Worm (Caenorhabditis elegans) whole organism, L1 larva: ENCODE measurements around the gene abu-14.
A peak's percentile ranks its signal among the peaks of the same experiment; 100 is the strongest.

ENCODE experiments used
- C04F5.9 ChIP-seq: sonication (generic microtip); optimal IDR thresholded peaks from 2 replicates; lab custom pipeline; 2016; ENCODE audit warnings: missing genetic modification characterization, missing compliant biosample characterization
- C34B4.2 ChIP-seq: sonication (generic microtip); optimal IDR thresholded peaks from 2 replicates; lab custom pipeline; 2017; ENCODE audit warnings: mild to moderate bottlenecking, missing genetic modification characterization, missing compliant biosample characterization
- alr-1 ChIP-seq: fragments of 200-800 bp; sonication (Bioruptor generic); optimal IDR thresholded peaks from 2 replicates; lab custom pipeline; 2018; ENCODE audit warnings: borderline replicate concordance, mild to moderate bottlenecking, missing genetic modification characterization, missing compliant biosample characterization
- aly-2 ChIP-seq: fragments of 150-350 bp; optimal IDR thresholded peaks from 2 replicates; lab custom pipeline; 2014; ENCODE audit warnings: missing biosample characterization, missing genetic modification characterization
- ama-1 ChIP-seq: fragments of 150-350 bp; optimal IDR thresholded peaks from 2 replicates; lab custom pipeline; 2014
- ceh-82 ChIP-seq, 3 experiments: fragments of 150-350 bp in 1 of 3; sonication (generic microtip) in 2 of 3; optimal IDR thresholded peaks; 2 replicates each; lab custom pipeline; 2014 to 2017; ENCODE audit warnings: missing biosample characterization in 3 of 3, missing genetic modification characterization in 3 of 3
- ceh-88 ChIP-seq: fragments of 200-800 bp; sonication (Bioruptor generic); IDR thresholded peaks from 2 replicates; pipeline ENCODE4 v1.3.6; 2022; ENCODE audit warnings: missing genetic modification characterization, missing compliant biosample characterization
- dpl-1 ChIP-seq, 3 experiments: fragments of 150-350 bp in 2 of 3; sonication (generic microtip) in 1 of 3; optimal IDR thresholded peaks; 2 replicates each; lab custom pipeline; 2014 to 2017; ENCODE audit warnings: missing biosample characterization in 3 of 3, missing genetic modification characterization in 3 of 3, missing genetic modification reagents in 3 of 3
- dsc-1 ChIP-seq: sonication (generic microtip); optimal IDR thresholded peaks from 2 replicates; lab custom pipeline; 2016; ENCODE audit warnings: mild to moderate bottlenecking, missing genetic modification characterization, missing compliant biosample characterization
- ets-5 ChIP-seq: fragments of 200-800 bp; sonication (Bioruptor generic); IDR thresholded peaks from 2 replicates; pipeline ENCODE4 v1.3.6; 2022; ENCODE audit warnings: missing genetic modification characterization, missing compliant biosample characterization
- fkh-10 ChIP-seq: sonication (generic microtip); optimal IDR thresholded peaks from 2 replicates; lab custom pipeline; 2017; ENCODE audit warnings: missing biosample characterization, missing genetic modification reagents, missing genetic modification characterization
- fos-1 ChIP-seq: fragments of 150-350 bp; optimal IDR thresholded peaks from 2 replicates; lab custom pipeline; 2014; ENCODE audit warnings: missing biosample characterization, missing genetic modification characterization
- grh-1 ChIP-seq: fragments of 200-800 bp; sonication (Bioruptor generic); IDR thresholded peaks from 2 replicates; pipeline ENCODE4 v1.3.6; 2022; ENCODE audit warnings: missing genetic modification reagents, missing genetic modification characterization, missing compliant biosample characterization
- hlh-17 ChIP-seq: fragments of 200-800 bp; sonication (Bioruptor generic); optimal IDR thresholded peaks from 2 replicates; lab custom pipeline; 2018; ENCODE audit warnings: missing genetic modification characterization, mild to moderate bottlenecking, missing compliant biosample characterization, moderate library complexity, borderline replicate concordance
- hlh-4 ChIP-seq: sonication (generic microtip); optimal IDR thresholded peaks from 2 replicates; lab custom pipeline; 2016; ENCODE audit warnings: mild to moderate bottlenecking, missing genetic modification characterization, missing compliant biosample characterization
- jun-1 ChIP-seq: fragments of 150-350 bp; optimal IDR thresholded peaks from 2 replicates; lab custom pipeline; 2014; ENCODE audit warnings: missing biosample characterization, missing genetic modification reagents, missing genetic modification characterization
- lin-14 ChIP-seq: fragments of 200-800 bp; sonication (Bioruptor generic); optimal IDR thresholded peaks from 2 replicates; lab custom pipeline; 2018; ENCODE audit warnings: mild to moderate bottlenecking, missing genetic modification characterization, moderate library complexity, missing compliant biosample characterization
- lin-35 ChIP-seq, 2 experiments: fragments of 150-350 bp; optimal IDR thresholded peaks; 2 replicates each; lab custom pipeline; 2014; ENCODE audit warnings: missing biosample characterization in 2 of 2, missing genetic modification characterization in 2 of 2, missing genetic modification reagents in 2 of 2
- lin-39 ChIP-seq: fragments of 150-350 bp; optimal IDR thresholded peaks from 2 replicates; lab custom pipeline; 2014; ENCODE audit warnings: missing biosample characterization, missing genetic modification reagents, missing genetic modification characterization
- mab-9 ChIP-seq: fragments of 200-800 bp; sonication (Bioruptor generic); IDR thresholded peaks from 2 replicates; pipeline ENCODE4 v1.3.6; 2022; ENCODE audit warnings: missing genetic modification reagents, missing genetic modification characterization, missing compliant biosample characterization
- mdl-1 ChIP-seq, 2 experiments: fragments of 150-350 bp; optimal IDR thresholded peaks; 2 replicates each; lab custom pipeline; 2014 to 2017; ENCODE audit warnings: missing biosample characterization in 2 of 2, missing genetic modification characterization in 2 of 2, inconsistent platforms in 1 of 2
- nhr-12 ChIP-seq: sonication (generic microtip); optimal IDR thresholded peaks from 2 replicates; lab custom pipeline; 2017; ENCODE audit warnings: missing biosample characterization, missing genetic modification characterization
- nhr-19 ChIP-seq: fragments of 200-800 bp; sonication (Bioruptor generic); conservative IDR thresholded peaks from 2 replicates; pipeline ENCODE4 v1.3.6; 2022; ENCODE audit warnings: missing genetic modification characterization, missing compliant biosample characterization
- nhr-20 ChIP-seq: sonication (generic microtip); optimal IDR thresholded peaks from 2 replicates; lab custom pipeline; 2016; ENCODE audit warnings: mild to moderate bottlenecking, missing genetic modification characterization, missing compliant biosample characterization
- nhr-71 ChIP-seq: sonication (generic microtip); optimal IDR thresholded peaks from 2 replicates; lab custom pipeline; 2016; ENCODE audit warnings: mild to moderate bottlenecking, missing genetic modification characterization, moderate library complexity, missing compliant biosample characterization
- nhr-85 ChIP-seq: sonication (generic microtip); peaks from one replicate; lab custom pipeline; 2016; ENCODE audit warnings: missing genetic modification characterization, inconsistent platforms, missing compliant biosample characterization
- nhr-90 ChIP-seq: sonication (generic microtip); optimal IDR thresholded peaks from 2 replicates; lab custom pipeline; 2016; ENCODE audit warnings: mild to moderate bottlenecking, missing genetic modification characterization, missing compliant biosample characterization; ENCODE audit not compliant: poor library complexity
- pax-3 ChIP-seq: fragments of 200-800 bp; sonication (Bioruptor generic); optimal IDR thresholded peaks from 2 replicates; lab custom pipeline; 2018; ENCODE audit warnings: mild to moderate bottlenecking, missing genetic modification characterization, moderate library complexity, missing compliant biosample characterization
- pqm-1 ChIP-seq: sonication (generic microtip); optimal IDR thresholded peaks from 3 replicates; lab custom pipeline; 2017; ENCODE audit warnings: missing biosample characterization, missing genetic modification characterization
- skn-1 ChIP-seq: fragments of 150-350 bp; optimal IDR thresholded peaks from 2 replicates; lab custom pipeline; 2014; ENCODE audit warnings: missing biosample characterization, missing genetic modification characterization
- snu-23 ChIP-seq: sonication (generic microtip); optimal IDR thresholded peaks from 2 replicates; lab custom pipeline; 2016; ENCODE audit warnings: missing genetic modification characterization, missing compliant biosample characterization
- sox-4 ChIP-seq: sonication (generic microtip); optimal IDR thresholded peaks from 2 replicates; lab custom pipeline; 2016; ENCODE audit warnings: missing genetic modification characterization, missing compliant biosample characterization
- sptf-1 ChIP-seq: fragments of 150-350 bp; optimal IDR thresholded peaks from 2 replicates; lab custom pipeline; 2014; ENCODE audit warnings: missing biosample characterization, missing genetic modification characterization
- sup-37 ChIP-seq: fragments of 200-800 bp; sonication (Bioruptor generic); optimal IDR thresholded peaks from 2 replicates; lab custom pipeline; 2018; ENCODE audit warnings: mild to moderate bottlenecking, missing genetic modification characterization, missing compliant biosample characterization
- swsn-7 ChIP-seq: sonication (generic microtip); optimal IDR thresholded peaks from 2 replicates; lab custom pipeline; 2016; ENCODE audit warnings: missing genetic modification characterization, missing compliant biosample characterization
- tbx-2 ChIP-seq: sonication (generic microtip); optimal IDR thresholded peaks from 2 replicates; lab custom pipeline; 2016; ENCODE audit warnings: missing genetic modification characterization, missing compliant biosample characterization
- unc-130 ChIP-seq: fragments of 150-350 bp; optimal IDR thresholded peaks from 2 replicates; lab custom pipeline; 2017; ENCODE audit warnings: missing biosample characterization, missing genetic modification characterization, inconsistent platforms
- xbp-1 ChIP-seq: sonication (generic microtip); optimal IDR thresholded peaks from 2 replicates; lab custom pipeline; 2016; ENCODE audit warnings: missing genetic modification characterization, missing compliant biosample characterization
- ztf-11 ChIP-seq, 2 experiments: sonication (generic microtip); optimal IDR thresholded peaks; 2 replicates each; lab custom pipeline; 2016 to 2017; ENCODE audit warnings: missing genetic modification characterization in 2 of 2, missing biosample characterization in 1 of 2, missing compliant biosample characterization in 1 of 2

Gene abu-14

ce11 chrII:9271285-9271684 is 44.3 kb upstream of the abu-14 start:
- TF ChIP-seq pax-3 (tag; lab: Kevin White, UChicago), result no peak
- peak; percentile 15 for TF ChIP-seq nhr-85
- TF ChIP-seq, all 84 proteins: peak for 1

ce11 chrII:9269588-9269987 is 42.6 kb upstream of the abu-14 start, which contains the start of gene C01G6.3:
Gene C01G6.3, plus strand, starts transcription at chrII:9269888.
- TF ChIP-seq mab-9, result no peak
- no peak for TF ChIP-seq ztf-11 (tag; optimal IDR thresholded peaks at IDR 0.05; lab: Kevin White, UChicago)
- TF ChIP-seq swsn-7 (tag; lab: Kevin White, UChicago), result no peak
- TF ChIP-seq mdl-1 (tag; optimal IDR thresholded peaks at IDR 0.05; lab: Kevin White, UChicago), result no peak
- TF ChIP-seq pax-3 (tag; lab: Kevin White, UChicago), result no peak
- no peak for TF ChIP-seq ceh-82 (tag; optimal IDR thresholded peaks at IDR 0.05; lab: Kevin White, UChicago)
- no peak for TF ChIP-seq fos-1 (tag; lab: Kevin White, UChicago)
- TF ChIP-seq snu-23 (GFP tag; lab: Kevin White, UChicago), result no peak
- TF ChIP-seq dpl-1 (GFP tag; optimal IDR thresholded peaks at IDR 0.05; lab: Kevin White, UChicago), result no peak
- no peak for TF ChIP-seq grh-1 (GFP tag; lab: Robert Waterston, UW)
- TF ChIP-seq hlh-17 (GFP tag; lab: Kevin White, UChicago), result no peak
- TF ChIP-seq aly-2 (tag; lab: Kevin White, UChicago), result no peak
- no peak for TF ChIP-seq nhr-71 (tag; lab: Kevin White, UChicago)
- no peak for TF ChIP-seq sup-37
- no peak for TF ChIP-seq ceh-88
- TF ChIP-seq nhr-19 (GFP tag; lab: Robert Waterston, UW), result no peak
- TF ChIP-seq nhr-90 (tag; lab: Kevin White, UChicago), result no peak
- TF ChIP-seq pqm-1, result no peak
- TF ChIP-seq, all 84 proteins: peak for 0

ce11 chrII:9268983-9269382 is 42.0 kb upstream of the abu-14 start:
- no peak for TF ChIP-seq dsc-1 (tag; lab: Kevin White, UChicago)
- TF ChIP-seq pqm-1, result no peak
- TF ChIP-seq hlh-4 (tag; lab: Kevin White, UChicago), result no peak
- TF ChIP-seq nhr-85, result no peak
- no peak for TF ChIP-seq ets-5 (GFP tag; lab: Robert Waterston, UW)
- no peak for TF ChIP-seq fkh-10
- no peak for TF ChIP-seq nhr-19 (GFP tag; lab: Robert Waterston, UW)
- no peak for TF ChIP-seq swsn-7 (tag; lab: Kevin White, UChicago)
- no peak for TF ChIP-seq dpl-1 (GFP tag; optimal IDR thresholded peaks at IDR 0.05; lab: Kevin White, UChicago)
- TF ChIP-seq snu-23 (GFP tag; lab: Kevin White, UChicago), result no peak
- no peak for TF ChIP-seq ztf-11 (tag; optimal IDR thresholded peaks at IDR 0.05; lab: Kevin White, UChicago)
- TF ChIP-seq skn-1, result no peak
- no peak for TF ChIP-seq ama-1 (lab: Kevin White, UChicago)
- no peak for TF ChIP-seq xbp-1 (tag; lab: Kevin White, UChicago)
- no peak for TF ChIP-seq lin-39 (tag; lab: Kevin White, UChicago)
- no peak for TF ChIP-seq C34B4.2 (tag; lab: Kevin White, UChicago)
- no peak for TF ChIP-seq mdl-1 (tag; optimal IDR thresholded peaks at IDR 0.05; lab: Kevin White, UChicago)
- no peak for TF ChIP-seq sptf-1
- no peak for TF ChIP-seq ceh-88
- no peak for TF ChIP-seq unc-130

DNA sequence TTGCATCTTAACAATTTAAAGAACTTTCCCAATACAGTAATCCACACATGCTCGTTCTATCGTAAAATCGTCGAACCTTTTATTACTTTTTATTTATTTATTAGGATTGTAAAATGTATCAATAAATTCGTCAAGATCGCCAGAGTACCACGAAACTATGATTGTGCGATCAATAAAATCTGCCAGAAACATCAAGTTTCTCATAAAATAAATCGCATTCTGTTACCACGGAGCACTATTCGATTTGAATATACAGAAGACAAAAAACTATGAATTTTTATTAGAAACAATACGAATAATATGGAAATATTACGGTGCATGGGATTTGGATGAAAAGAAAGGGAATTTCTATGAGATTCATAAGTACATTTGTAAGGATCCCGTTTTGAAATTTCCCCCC is 39.7 kb upstream of the abu-14 start, which contains the start of gene C01G6.2:
Gene C01G6.2 (plus strand): TSS at position 301 of the 400 bp plus-strand sequence.
- TF ChIP-seq nhr-90 (tag; lab: Kevin White, UChicago), result no peak
- no peak for TF ChIP-seq ceh-88
- no peak for TF ChIP-seq C04F5.9 (tag; lab: Kevin White, UChicago)
- no peak for TF ChIP-seq pqm-1
- TF ChIP-seq alr-1, result no peak
- TF ChIP-seq nhr-20, result no peak
- TF ChIP-seq tbx-2 (tag; lab: Kevin White, UChicago), result no peak
- TF ChIP-seq nhr-71 (tag; lab: Kevin White, UChicago), result no peak
- no peak for TF ChIP-seq skn-1
- TF ChIP-seq fos-1 (tag; lab: Kevin White, UChicago), result no peak
- no peak for TF ChIP-seq lin-14 (GFP tag; lab: Kevin White, UChicago)
- no peak for TF ChIP-seq ama-1 (lab: Kevin White, UChicago)
- no peak for TF ChIP-seq pax-3 (tag; lab: Kevin White, UChicago)
- no peak for TF ChIP-seq hlh-4 (tag; lab: Kevin White, UChicago)
- TF ChIP-seq jun-1 (tag; lab: Kevin White, UChicago), result no peak
- no peak for TF ChIP-seq lin-35 (GFP tag; optimal IDR thresholded peaks at IDR 0.05; lab: Kevin White, UChicago)
- no peak for TF ChIP-seq sox-4 (tag; lab: Kevin White, UChicago)
- TF ChIP-seq nhr-12 (tag; lab: Kevin White, UChicago), result no peak
